2 fruit fly cellular contexts compared by ENCODE assay signal in the genomic region with DNA sequence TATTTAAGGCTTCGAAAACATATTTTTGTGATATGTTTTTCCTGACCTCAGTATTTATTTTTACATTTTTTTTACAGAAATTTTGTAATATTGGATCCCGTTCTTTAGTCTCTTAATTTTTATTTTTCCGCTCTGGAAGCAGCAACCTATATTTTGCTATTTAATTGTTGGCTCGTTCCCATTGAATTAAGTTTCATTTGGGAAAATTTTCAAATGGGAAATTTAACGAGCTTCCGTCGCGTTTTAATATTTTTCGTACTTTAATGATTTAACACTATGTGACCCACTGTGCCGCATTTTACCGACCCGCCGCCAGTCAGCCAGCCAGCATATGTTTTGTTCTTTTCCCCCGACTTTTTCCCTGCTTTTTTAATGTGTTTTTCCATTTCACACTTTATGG.
A peak's percentile ranks its signal among the peaks of the same experiment; 100 is the strongest.
TF ChIP-seq lines count a peak whose summit lies in the region.

No protein-coding gene starts in this region.

TF ChIP-seq in whole organism, embryonic, 481 proteins besides CTCF, POLR2A, EP300 and RAD21 (continued from another document):
- peak; percentile 51 for TF ChIP-seq Med (GFP tag; lab: Kevin White, UChicago)
- TF ChIP-seq Blimp-1 (GFP tag; optimal IDR thresholded peaks at IDR 0.05; lab: Kevin White, UChicago), result peak; percentile 20
- TF ChIP-seq CG2712 (tag; optimal IDR thresholded peaks at IDR 0.05; lab: Kevin White, UChicago), result peak; percentile 17
- peak; percentile 7 for TF ChIP-seq CG11504 (tag; optimal IDR thresholded peaks at IDR 0.05; lab: Kevin White, UChicago)
- peak in 1 of 3 experiments; percentile 6 for TF ChIP-seq lola (GFP tag; optimal IDR thresholded peaks at IDR 0.05; lab: Kevin White, UChicago)
- TF ChIP-seq CHES-1-like (GFP tag; optimal IDR thresholded peaks at IDR 0.05; lab: Kevin White, UChicago), result no peak
- TF ChIP-seq grau (tag; optimal IDR thresholded peaks at IDR 0.05; lab: Kevin White, UChicago), result peak; percentile 10
- TF ChIP-seq CG9437 (GFP tag; optimal IDR thresholded peaks at IDR 0.05; lab: Kevin White, UChicago), result no peak
- TF ChIP-seq CG17328 (GFP tag; IDR thresholded peaks at IDR 0.05; lab: Robert Waterston, UW), result 0 out of 2 replicates have a peak, but pooled peaks have one; percentile 28
- peak; percentile 21 for TF ChIP-seq gcm (GFP tag; optimal IDR thresholded peaks at IDR 0.05; lab: Kevin White, UChicago)
- peak; percentile 2 for TF ChIP-seq Oli (tag; optimal IDR thresholded peaks at IDR 0.05; lab: Kevin White, UChicago)
- TF ChIP-seq CG1233 (GFP tag; optimal IDR thresholded peaks at IDR 0.05; lab: Kevin White, UChicago), result no peak
- TF ChIP-seq CG6854 (GFP tag; optimal IDR thresholded peaks at IDR 0.05; lab: Kevin White, UChicago), result no peak
- peak; percentile 3 for TF ChIP-seq CG7839 (tag; optimal IDR thresholded peaks at IDR 0.05; lab: Kevin White, UChicago)
TF ChIP-seq in whole organism, embryonic: peak in this region for 25.

TF ChIP-seq in whole organism, prepupa, 60 proteins besides CTCF, POLR2A, EP300 and RAD21 (continued from another document):
- peak; percentile 21 for TF ChIP-seq Hr4 (GFP tag; optimal IDR thresholded peaks at IDR 0.05; lab: Kevin White, UChicago)
- TF ChIP-seq CG8319 (GFP tag; optimal IDR thresholded peaks at IDR 0.05; lab: Kevin White, UChicago), result no peak
- TF ChIP-seq CG15336 (GFP tag; IDR thresholded peaks at IDR 0.05; lab: Robert Waterston, UW), result peak; percentile 20; the same call in 1 of the 2 replicates
- TF ChIP-seq Eip78C (GFP tag; lab: Kevin White, UChicago), result peak; percentile 76
- no peak for TF ChIP-seq CG6792 (GFP tag; optimal IDR thresholded peaks at IDR 0.05; lab: Kevin White, UChicago)
- no peak for TF ChIP-seq Gug (GFP tag; IDR thresholded peaks at IDR 0.05; lab: Robert Waterston, UW)
- TF ChIP-seq Sox15 (GFP tag; optimal IDR thresholded peaks at IDR 0.05; lab: Kevin White, UChicago), result no peak
- no peak for TF ChIP-seq CG11762 (GFP tag; optimal IDR thresholded peaks at IDR 0.05; lab: Kevin White, UChicago; ENCODE audit: insufficient read depth)
- TF ChIP-seq esn (GFP tag; optimal IDR thresholded peaks at IDR 0.05; lab: Kevin White, UChicago), result peak; percentile 9
- TF ChIP-seq CG4318 (GFP tag; optimal IDR thresholded peaks at IDR 0.05; lab: Kevin White, UChicago), result peak; percentile 44
- no peak for TF ChIP-seq Blimp-1 (GFP tag; optimal IDR thresholded peaks at IDR 0.05; lab: Kevin White, UChicago)
- no peak for TF ChIP-seq CG7368 (GFP tag; optimal IDR thresholded peaks at IDR 0.05; lab: Kevin White, UChicago)
- TF ChIP-seq Met (GFP tag; optimal IDR thresholded peaks at IDR 0.05; lab: Kevin White, UChicago), result peak; percentile 38
- TF ChIP-seq CG9139 (GFP tag; optimal IDR thresholded peaks at IDR 0.05; lab: Kevin White, UChicago), result no peak
- TF ChIP-seq topi (GFP tag; optimal IDR thresholded peaks at IDR 0.05; lab: Kevin White, UChicago), result peak; percentile 6
- TF ChIP-seq pdm3 (GFP tag; optimal IDR thresholded peaks at IDR 0.05; lab: Kevin White, UChicago), result peak; percentile 35
TF ChIP-seq in whole organism, prepupa: peak in this region for 23.
